Worm (Caenorhabditis elegans) whole organism, L2 larva: ENCODE data around the gene T13A10.64.

ENCODE experiments used
- elt-1 ChIP-seq: fragments of 150-350 bp; optimal IDR thresholded peaks from 2 replicates; lab custom pipeline; 2014; ENCODE audit warnings: missing biosample characterization, missing genetic modification characterization
- fos-1 ChIP-seq: fragments of 150-350 bp; optimal IDR thresholded peaks from 2 replicates; lab custom pipeline; 2014; ENCODE audit warnings: missing biosample characterization, missing genetic modification characterization
- nhr-11 ChIP-seq: fragments of 150-350 bp; optimal IDR thresholded peaks from 2 replicates; lab custom pipeline; 2014; ENCODE audit warnings: missing biosample characterization, missing genetic modification characterization
- nhr-237 ChIP-seq: fragments of 150-350 bp; optimal IDR thresholded peaks from 2 replicates; lab custom pipeline; 2014; ENCODE audit warnings: missing biosample characterization, missing genetic modification characterization
- snpc-4 ChIP-seq: fragments of 150-350 bp; optimal IDR thresholded peaks from 2 replicates; lab custom pipeline; 2014; ENCODE audit warnings: missing biosample characterization, missing genetic modification characterization
- zag-1 ChIP-seq: fragments of 150-350 bp; optimal IDR thresholded peaks from 2 replicates; lab custom pipeline; 2014; ENCODE audit warnings: missing biosample characterization, missing genetic modification characterization
- ztf-4 ChIP-seq: fragments of 150-350 bp; optimal IDR thresholded peaks from 2 replicates; lab custom pipeline; 2014; ENCODE audit warnings: missing biosample characterization, missing genetic modification characterization

ce11 chrIV:6259732-6260131 lies 5.0 kb downstream of the T13A10.64 start, which contains the start of gene nlp-16:
- TF ChIP-seq nhr-237 (tag; lab: Kevin White, UChicago): no peak
- no peak for TF ChIP-seq ztf-4 (tag; lab: Kevin White, UChicago)
- no peak for TF ChIP-seq snpc-4
- TF ChIP-seq elt-1 (tag; lab: Kevin White, UChicago): no peak
- TF ChIP-seq fos-1 (tag; lab: Kevin White, UChicago): no peak
- no peak for TF ChIP-seq nhr-11 (tag; lab: Kevin White, UChicago)
- TF ChIP-seq zag-1 (tag; lab: Kevin White, UChicago): no peak
